Fruit fly (Drosophila melanogaster): ENCODE measurements around the gene CG4017.

CG4017 gene

DNA sequence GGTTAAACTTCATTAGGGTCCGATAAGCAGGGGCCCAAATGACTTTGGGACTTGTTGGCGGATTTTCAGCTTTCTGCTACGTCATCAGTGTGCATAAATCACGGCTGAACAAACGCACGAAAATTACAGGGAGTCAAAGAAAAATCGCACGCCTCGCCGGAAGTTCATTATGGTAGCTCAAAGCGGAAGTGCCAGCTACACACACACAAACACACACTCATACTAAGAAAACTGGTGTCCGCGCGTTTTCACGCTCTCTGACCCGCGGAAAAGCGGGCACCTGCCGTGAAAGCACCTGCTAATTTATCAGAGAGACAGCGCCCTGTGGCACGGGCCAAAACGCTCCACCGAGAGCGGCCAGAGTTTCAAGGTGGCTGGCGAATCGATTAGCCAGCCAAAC is 29.5 kb upstream of the CG4017 start:
- no peak for TF ChIP-seq Mio (GFP tag; optimal IDR thresholded peaks at IDR 0.05)
- no peak for TF ChIP-seq Vsx2 (GFP tag; optimal IDR thresholded peaks at IDR 0.05; ENCODE audit: partially characterized antibody)
- no peak for TF ChIP-seq woc (GFP tag; optimal IDR thresholded peaks at IDR 0.05)
- no peak for TF ChIP-seq Hr78 (GFP tag; optimal IDR thresholded peaks at IDR 0.05)

DNA sequence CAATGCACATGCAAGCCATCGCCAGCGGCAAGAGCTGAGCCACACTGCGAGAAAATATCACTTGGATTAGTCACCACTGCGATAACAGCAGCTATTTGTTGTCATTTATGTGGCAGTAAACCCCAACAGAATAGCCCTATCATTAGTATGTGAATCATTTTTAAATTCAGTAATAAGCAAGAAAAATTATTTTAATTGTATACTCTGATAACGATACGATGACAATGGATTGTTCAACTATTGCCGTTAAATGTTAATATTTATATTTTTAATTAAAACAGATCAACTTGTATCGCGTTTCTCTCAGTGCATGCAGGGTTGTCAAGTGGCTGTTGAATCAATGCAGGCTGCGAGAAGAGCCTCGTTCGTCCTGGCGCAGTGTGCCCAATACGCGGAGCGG is 29.1 kb upstream of the CG4017 start:
- TF ChIP-seq foxo (GFP tag; optimal IDR thresholded peaks at IDR 0.05) (peak in 1 of 2 experiments; percentile 20), usp (GFP tag; optimal IDR thresholded peaks at IDR 0.05) (no peak), HLH106 (tag; optimal IDR thresholded peaks at IDR 0.05) (peak; percentile 12), GATAd (GFP tag; optimal IDR thresholded peaks at IDR 0.05) (no peak), rgr (GFP tag; optimal IDR thresholded peaks at IDR 0.05) (peak; percentile 17), h (GFP tag; optimal IDR thresholded peaks at IDR 0.05) (peak; percentile 14)

DNA sequence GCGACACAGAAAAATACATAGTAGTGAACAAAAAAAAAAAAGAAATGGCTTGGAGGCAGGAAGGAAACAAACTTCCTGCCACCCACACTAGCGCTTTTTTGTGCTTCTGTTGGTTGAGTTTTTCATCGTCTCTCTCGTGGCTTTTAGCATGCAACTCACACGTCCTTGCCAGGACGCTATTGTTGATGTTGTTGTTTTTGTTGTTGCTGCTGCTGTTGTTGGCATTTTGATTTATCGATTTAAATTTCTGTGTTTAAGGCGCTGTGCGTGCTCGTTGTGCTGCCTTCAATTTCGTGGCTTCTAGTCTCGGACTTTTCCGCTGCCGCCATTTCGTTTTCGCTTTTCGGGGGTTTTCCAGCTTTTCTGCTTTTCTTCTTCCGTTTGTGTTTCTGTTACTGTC is 27.2 kb upstream of the CG4017 start:
- TF ChIP-seq GATAd (GFP tag; optimal IDR thresholded peaks at IDR 0.05) (no peak), Dfd (GFP tag; optimal IDR thresholded peaks at IDR 0.05) (peak; percentile 63)

DNA sequence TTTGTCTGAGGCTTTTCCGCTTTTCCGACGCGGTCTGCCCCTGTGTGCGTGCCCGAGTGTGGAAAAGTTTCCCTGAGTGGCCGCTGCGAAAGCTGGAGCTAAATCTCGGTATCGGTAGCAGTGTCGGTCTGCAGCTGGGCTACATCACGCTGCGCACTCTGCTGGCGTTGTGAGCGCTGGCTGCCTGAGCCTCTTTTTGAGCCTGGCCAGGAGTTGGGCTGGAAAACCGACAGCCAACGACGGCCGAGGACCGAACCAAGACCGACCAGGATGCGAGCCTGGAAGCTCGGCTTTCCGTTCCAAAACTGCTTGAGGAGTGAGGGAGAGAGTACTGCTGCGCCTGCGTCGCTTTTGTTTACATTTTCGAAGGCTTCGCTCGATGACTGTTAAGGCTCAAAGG is 23.0 kb upstream of the CG4017 start:
- TF ChIP-seq HLH106 (tag; optimal IDR thresholded peaks at IDR 0.05) (no peak), sv (GFP tag; optimal IDR thresholded peaks at IDR 0.05) (no peak), Sp1 (GFP tag; optimal IDR thresholded peaks at IDR 0.05) (no peak), jim (GFP tag; optimal IDR thresholded peaks at IDR 0.05) (no peak), GATAd (GFP tag; optimal IDR thresholded peaks at IDR 0.05) (no peak), br (GFP tag; optimal IDR thresholded peaks at IDR 0.05) (no peak)

- no peak for TF ChIP-seq Jra (GFP tag; optimal IDR thresholded peaks at IDR 0.05)
- TF ChIP-seq dl (GFP tag; optimal IDR thresholded peaks at IDR 0.05; ENCODE audit: insufficient read depth in 1 of 2, partially characterized antibody in 2 of 2): no peak
- no peak for TF ChIP-seq Dfd (GFP tag; optimal IDR thresholded peaks at IDR 0.05)
- TF ChIP-seq HLH106 (tag; optimal IDR thresholded peaks at IDR 0.05): no peak
- TF ChIP-seq brk (GFP tag; optimal IDR thresholded peaks at IDR 0.05): no peak
Observed at dm6 chr2L:9744634-9745033, 22.2 kb upstream of the CG4017 start.

dm6 chr2L:9746236-9747225 is 20.3 kb upstream of the CG4017 start, which contains the start of gene Nckx30C:
TSS of gene Nckx30C (minus strand) at chr2L:9746495.
- TF ChIP-seq Vsx2 (GFP tag; optimal IDR thresholded peaks at IDR 0.05; ENCODE audit: partially characterized antibody) (no peak), Dfd (GFP tag; optimal IDR thresholded peaks at IDR 0.05) (peak; percentile 41)

dm6 chr2L:9749745-9750144 is 17.1 kb upstream of the CG4017 start, which contains the start of gene Cyp4e3:
TSS of gene Cyp4e3 (minus strand) at chr2L:9750071.
- no peak for TF ChIP-seq GATAd (GFP tag; optimal IDR thresholded peaks at IDR 0.05)
- TF ChIP-seq tai (GFP tag; optimal IDR thresholded peaks at IDR 0.05): no peak
- TF ChIP-seq N (GFP tag; optimal IDR thresholded peaks at IDR 0.05): no peak
- no peak for TF ChIP-seq Hnf4 (GFP tag; optimal IDR thresholded peaks at IDR 0.05)
- TF ChIP-seq dl (GFP tag; optimal IDR thresholded peaks at IDR 0.05; ENCODE audit: insufficient read depth in 1 of 2, partially characterized antibody in 2 of 2): no peak

dm6 chr2L:9753357-9753756 is 13.5 kb upstream of the CG4017 start:
- TF ChIP-seq woc (GFP tag; optimal IDR thresholded peaks at IDR 0.05) (no peak), Vsx2 (GFP tag; optimal IDR thresholded peaks at IDR 0.05; ENCODE audit: partially characterized antibody) (no peak), jim (GFP tag; optimal IDR thresholded peaks at IDR 0.05) (no peak), Dfd (GFP tag; optimal IDR thresholded peaks at IDR 0.05) (peak; percentile 56)

DNA sequence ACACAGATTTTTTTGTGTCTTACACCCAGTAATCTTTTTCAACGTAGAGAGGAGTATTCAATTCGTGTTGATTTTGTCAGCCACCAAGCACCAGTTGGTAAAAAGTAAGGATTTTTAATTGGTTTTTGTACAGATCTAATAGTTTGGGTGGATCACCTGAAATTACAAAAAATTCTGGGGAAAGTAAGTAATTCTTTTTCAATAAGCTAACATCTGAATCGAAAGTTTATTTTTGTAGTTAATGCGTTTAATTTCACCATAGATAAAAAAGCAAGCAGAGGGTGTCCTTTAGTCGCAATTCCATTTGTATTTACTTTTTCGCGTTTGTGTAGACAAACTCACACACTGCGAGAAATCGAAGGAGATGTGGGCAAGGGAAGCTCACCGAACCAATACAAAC is 12.0 kb upstream of the CG4017 start:
- TF ChIP-seq dmrt93B (GFP tag; optimal IDR thresholded peaks at IDR 0.05) (no peak), Hr78 (GFP tag; optimal IDR thresholded peaks at IDR 0.05) (no peak), Vsx2 (GFP tag; optimal IDR thresholded peaks at IDR 0.05; ENCODE audit: partially characterized antibody) (no peak), dsf (GFP tag; optimal IDR thresholded peaks at IDR 0.05; ENCODE audit: borderline replicate concordance) (no peak), Dif (GFP tag; optimal IDR thresholded peaks at IDR 0.05; ENCODE audit: partially characterized antibody) (no peak), sv (GFP tag; optimal IDR thresholded peaks at IDR 0.05) (no peak), GATAd (GFP tag; optimal IDR thresholded peaks at IDR 0.05) (no peak), Jra (GFP tag; optimal IDR thresholded peaks at IDR 0.05) (no peak)
